Worm (Caenorhabditis elegans) whole organism, late embryonic: Measurements from ENCODE around the gene sri-34.
"Not testable (repeated sequence)": the region's sequence is repeated elsewhere in the genome, so short reads cannot be mapped to it uniquely, and the experiment has no call there.

Source experiments
- ahr-1 ChIP-seq: sonication (generic microtip); optimal IDR thresholded peaks from 2 replicates; lab custom pipeline; 2016; ENCODE audit warnings: missing genetic modification characterization, missing compliant biosample characterization
- ama-1 ChIP-seq: fragments of 150-350 bp; optimal IDR thresholded peaks from 2 replicates; lab custom pipeline; 2014
- ceh-14 ChIP-seq: sonication (generic microtip); optimal IDR thresholded peaks from 2 replicates; lab custom pipeline; 2016; ENCODE audit warnings: missing genotype, missing genetic modification characterization, missing compliant biosample characterization
- ceh-18 ChIP-seq: sonication (generic microtip); optimal IDR thresholded peaks from 2 replicates; lab custom pipeline; 2016; ENCODE audit warnings: missing genetic modification characterization, missing compliant biosample characterization
- ceh-19 ChIP-seq: fragments of 200-800 bp; sonication (Bioruptor generic); optimal IDR thresholded peaks from 2 replicates; lab custom pipeline; 2018; ENCODE audit warnings: mild to moderate bottlenecking, missing genetic modification characterization, missing compliant biosample characterization
- ceh-2 ChIP-seq: sonication (generic microtip); optimal IDR thresholded peaks from 2 replicates; lab custom pipeline; 2016; ENCODE audit warnings: missing genotype, missing genetic modification characterization, missing compliant biosample characterization
- ceh-24 ChIP-seq: sonication (generic microtip); optimal IDR thresholded peaks from 2 replicates; lab custom pipeline; 2016; ENCODE audit warnings: mild to moderate bottlenecking, missing genetic modification characterization, missing compliant biosample characterization
- ceh-30 ChIP-seq: fragments of 150-350 bp; optimal IDR thresholded peaks from 2 replicates; lab custom pipeline; 2014; ENCODE audit warnings: missing biosample characterization, missing genetic modification characterization
- ceh-48 ChIP-seq: sonication (generic microtip); optimal IDR thresholded peaks from 2 replicates; lab custom pipeline; 2016; ENCODE audit warnings: missing genetic modification characterization, inconsistent platforms, missing compliant biosample characterization
- ceh-9 ChIP-seq: sonication (generic microtip); optimal IDR thresholded peaks from 2 replicates; lab custom pipeline; 2016; ENCODE audit warnings: mild to moderate bottlenecking, missing genetic modification characterization, inconsistent platforms, missing compliant biosample characterization
- che-1 ChIP-seq: sonication (generic microtip); optimal IDR thresholded peaks from 2 replicates; lab custom pipeline; 2016; ENCODE audit warnings: mild to moderate bottlenecking, missing genetic modification characterization, missing compliant biosample characterization
- dmd-4 ChIP-seq: sonication (generic microtip); optimal IDR thresholded peaks from 2 replicates; lab custom pipeline; 2016; ENCODE audit warnings: borderline replicate concordance, missing genetic modification characterization, missing compliant biosample characterization
- dve-1 ChIP-seq: sonication (generic microtip); optimal IDR thresholded peaks from 2 replicates; lab custom pipeline; 2017; ENCODE audit warnings: antibody characterized with exemption, mild to moderate bottlenecking, missing genetic modification characterization, missing compliant biosample characterization
- elt-2 ChIP-seq: sonication (generic microtip); optimal IDR thresholded peaks from 2 replicates; lab custom pipeline; 2016; ENCODE audit warnings: missing genetic modification reagents, missing genetic modification characterization, missing compliant biosample characterization
- ets-4 ChIP-seq: sonication (generic microtip); optimal IDR thresholded peaks from 2 replicates; lab custom pipeline; 2016; ENCODE audit warnings: missing genetic modification characterization, missing compliant biosample characterization
- fax-1 ChIP-seq: sonication (generic microtip); optimal IDR thresholded peaks from 2 replicates; lab custom pipeline; 2016; ENCODE audit warnings: missing genotype, missing genetic modification characterization, missing compliant biosample characterization
- fkh-10 ChIP-seq: fragments of 150-350 bp; optimal IDR thresholded peaks from 2 replicates; lab custom pipeline; 2014; ENCODE audit warnings: missing biosample characterization, missing genetic modification reagents, missing genetic modification characterization
- fkh-6 ChIP-seq: sonication (generic microtip); optimal IDR thresholded peaks from 2 replicates; lab custom pipeline; 2016; ENCODE audit warnings: missing genetic modification characterization, missing compliant biosample characterization
- hlh-13 ChIP-seq: fragments of 200-800 bp; sonication (Bioruptor generic); optimal IDR thresholded peaks from 2 replicates; lab custom pipeline; 2018; ENCODE audit warnings: mild to moderate bottlenecking, missing genetic modification characterization, missing compliant biosample characterization
- hlh-8 ChIP-seq: sonication (generic microtip); optimal IDR thresholded peaks from 2 replicates; lab custom pipeline; 2016; ENCODE audit warnings: missing genotype, missing genetic modification characterization, missing compliant biosample characterization
- lim-6 ChIP-seq: sonication (generic microtip); optimal IDR thresholded peaks from 2 replicates; lab custom pipeline; 2016; ENCODE audit warnings: missing genetic modification characterization, missing compliant biosample characterization
- npax-4 ChIP-seq: sonication (generic microtip); optimal IDR thresholded peaks from 2 replicates; lab custom pipeline; 2016; ENCODE audit warnings: missing genetic modification characterization, missing compliant biosample characterization
- odd-2 ChIP-seq: sonication (generic microtip); optimal IDR thresholded peaks from 2 replicates; lab custom pipeline; 2017; ENCODE audit warnings: antibody characterized with exemption, mild to moderate bottlenecking, missing genetic modification characterization, missing compliant biosample characterization
- pat-9 ChIP-seq: fragments of 200-800 bp; sonication (Bioruptor generic); optimal IDR thresholded peaks from 2 replicates; lab custom pipeline; 2018; ENCODE audit warnings: mild to moderate bottlenecking, missing genetic modification characterization, moderate library complexity, missing compliant biosample characterization
- pha-2 ChIP-seq: sonication (generic microtip); optimal IDR thresholded peaks from 2 replicates; lab custom pipeline; 2017; ENCODE audit warnings: mild to moderate bottlenecking, missing genetic modification characterization, missing compliant biosample characterization
- pqm-1 ChIP-seq: sonication (generic microtip); optimal IDR thresholded peaks from 2 replicates; lab custom pipeline; 2016; ENCODE audit warnings: missing genetic modification characterization, missing compliant biosample characterization
- pros-1 ChIP-seq: fragments of 150-350 bp; optimal IDR thresholded peaks from 2 replicates; lab custom pipeline; 2014; ENCODE audit warnings: missing biosample characterization, missing genetic modification reagents, missing genetic modification characterization
- ref-2 ChIP-seq: sonication (generic microtip); optimal IDR thresholded peaks from 2 replicates; lab custom pipeline; 2016; ENCODE audit warnings: missing genetic modification characterization, missing compliant biosample characterization
- sdc-2 ChIP-seq: sonication (generic microtip); optimal IDR thresholded peaks from 2 replicates; lab custom pipeline; 2016; ENCODE audit warnings: missing genotype, missing genetic modification characterization, missing compliant biosample characterization
- sox-2 ChIP-seq: fragments of 200-800 bp; sonication (Bioruptor generic); IDR thresholded peaks from 2 replicates; pipeline ENCODE4 v1.3.6; 2022; ENCODE audit warnings: missing genetic modification reagents, missing genetic modification characterization, missing compliant biosample characterization
- syd-9 ChIP-seq: sonication (generic microtip); optimal IDR thresholded peaks from 2 replicates; lab custom pipeline; 2016; ENCODE audit warnings: mild to moderate bottlenecking, missing genetic modification characterization, moderate library complexity, missing compliant biosample characterization
- tbx-7 ChIP-seq: sonication (generic microtip); optimal IDR thresholded peaks from 2 replicates; lab custom pipeline; 2016; ENCODE audit warnings: missing genotype, missing genetic modification characterization, missing compliant biosample characterization
- ttx-3 ChIP-seq: sonication (generic microtip); optimal IDR thresholded peaks from 2 replicates; lab custom pipeline; 2016; ENCODE audit warnings: missing genetic modification reagents, missing genetic modification characterization, missing compliant biosample characterization
- unc-3 ChIP-seq, 2 experiments: fragments of 200-800 bp in 1 of 2; sonication (Bioruptor generic) in 1 of 2; sonication (generic microtip) in 1 of 2; conservative IDR thresholded peaks in 1 of 2; optimal IDR thresholded peaks in 1 of 2; 2 replicates each; pipeline versions ENCODE4 v1.3.6 to Lab custom; 2016 to 2022; ENCODE audit warnings: missing compliant biosample characterization in 2 of 2, missing genetic modification characterization in 2 of 2, missing genetic modification reagents in 1 of 2
- unc-42 ChIP-seq: sonication (generic microtip); optimal IDR thresholded peaks from 2 replicates; lab custom pipeline; 2016; ENCODE audit warnings: missing genotype, missing genetic modification characterization, missing compliant biosample characterization
- ztf-16 ChIP-seq: sonication (generic microtip); optimal IDR thresholded peaks from 2 replicates; lab custom pipeline; 2017; ENCODE audit warnings: missing genetic modification characterization, missing compliant biosample characterization

sri-34 gene

DNA sequence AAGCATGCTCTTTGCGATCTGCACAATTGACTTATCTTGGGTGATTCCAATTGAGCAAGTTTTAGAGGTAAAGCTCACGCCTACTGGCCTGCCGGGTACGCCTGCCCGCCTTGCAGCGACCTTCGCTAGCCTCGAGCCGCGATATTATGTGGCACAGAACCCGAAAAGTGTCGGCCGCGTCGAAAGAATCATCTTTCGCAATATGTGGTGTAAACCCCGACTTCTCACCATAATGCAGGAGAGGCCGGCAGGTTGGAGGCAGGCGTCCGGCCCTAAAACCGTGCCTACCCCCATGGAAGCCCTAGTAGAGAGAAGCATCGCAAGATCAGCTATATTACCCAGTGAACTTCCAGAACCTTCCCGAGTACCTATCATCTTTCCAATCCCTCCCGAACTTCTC is 27.0 kb upstream of the sri-34 start:
- TF ChIP-seq ttx-3 (no peak), sox-2 (GFP tag; lab: Robert Waterston, UW) (no peak), syd-9 (tag; lab: Kevin White, UChicago) (no peak), ceh-19 (no peak), hlh-13 (GFP tag; lab: Kevin White, UChicago) (no peak), fkh-10 (GFP tag; lab: Kevin White, UChicago) (no peak), dve-1 (tag; lab: Kevin White, UChicago) (no peak), unc-42 (tag; lab: Kevin White, UChicago) (no peak), ahr-1 (no peak), fax-1 (tag; lab: Kevin White, UChicago) (no peak), dmd-4 (tag; lab: Kevin White, UChicago) (no peak), ceh-9 (tag; lab: Kevin White, UChicago) (no peak), ets-4 (tag; lab: Kevin White, UChicago) (no peak), unc-3 (GFP tag; conservative IDR thresholded peaks at IDR 0.05; lab: Robert Waterston, UW) (no peak), unc-3 (tag; optimal IDR thresholded peaks at IDR 0.05; lab: Kevin White, UChicago) (no peak), elt-2 (no peak), che-1 (tag; lab: Kevin White, UChicago) (no peak), ceh-18 (tag; lab: Kevin White, UChicago) (no peak)

DNA sequence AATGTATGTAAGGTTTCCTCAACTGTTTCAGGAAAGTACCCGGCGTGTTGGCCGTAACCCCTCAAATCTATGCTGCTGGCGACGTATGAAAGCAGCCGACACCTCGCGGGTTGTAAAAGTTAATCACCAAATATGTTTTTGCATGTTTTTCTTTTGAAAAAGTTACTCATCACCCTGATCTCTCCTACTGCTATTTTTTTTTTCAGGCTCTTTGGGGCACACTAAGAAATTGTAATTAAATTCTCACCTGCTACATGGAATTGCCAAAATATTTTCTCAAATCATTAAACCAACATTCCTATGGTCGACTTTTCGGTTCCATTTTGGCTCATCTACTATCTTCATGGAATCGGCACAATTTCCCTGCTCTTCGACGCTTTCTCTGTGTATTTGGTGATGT is 26.0 kb upstream of the sri-34 start, which contains the start of gene sri-78:
sri-78 (plus strand) TSS at position 301 of the 400 bp plus-strand sequence.
- not testable (repeated sequence) for TF ChIP-seq fkh-6; ceh-14; ztf-16 (tag; lab: Kevin White, UChicago)

DNA sequence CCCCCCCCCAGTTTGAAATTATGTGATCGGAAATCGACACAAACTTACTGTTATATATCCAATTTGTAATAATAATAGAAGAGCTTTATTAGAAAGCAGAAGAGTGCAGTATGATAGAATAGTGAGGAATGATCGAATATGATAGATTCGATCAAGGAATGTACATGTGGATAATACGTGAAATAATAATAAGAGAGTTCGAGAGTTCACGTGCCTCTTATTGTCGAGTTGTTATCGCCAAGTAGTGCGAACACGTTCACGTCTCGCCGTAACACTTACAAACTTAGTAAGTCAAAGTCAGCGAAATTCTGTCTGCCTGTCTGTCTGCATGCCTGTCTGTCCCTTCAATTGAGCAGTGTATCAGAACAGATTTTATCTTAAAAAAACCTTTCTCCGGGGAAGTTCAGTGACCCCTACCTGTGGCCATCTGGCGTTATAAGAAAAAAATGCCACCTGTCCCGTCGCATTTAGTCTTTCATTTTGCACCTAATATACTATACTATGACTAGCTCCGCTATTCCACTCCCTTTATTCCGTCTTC is 24.5 kb upstream of the sri-34 start, which contains the start of the genes Y27F2A.6 and Y27F2A.8:
Y27F2A.6 (minus strand) TSS at position 101 of the 541 bp plus-strand sequence.
Y27F2A.8 (plus strand) TSS at position 491 of the 541 bp plus-strand sequence.
- not testable (repeated sequence) for TF ChIP-seq ama-1 (lab: Kevin White, UChicago); dve-1 (tag; lab: Kevin White, UChicago); fkh-6

DNA sequence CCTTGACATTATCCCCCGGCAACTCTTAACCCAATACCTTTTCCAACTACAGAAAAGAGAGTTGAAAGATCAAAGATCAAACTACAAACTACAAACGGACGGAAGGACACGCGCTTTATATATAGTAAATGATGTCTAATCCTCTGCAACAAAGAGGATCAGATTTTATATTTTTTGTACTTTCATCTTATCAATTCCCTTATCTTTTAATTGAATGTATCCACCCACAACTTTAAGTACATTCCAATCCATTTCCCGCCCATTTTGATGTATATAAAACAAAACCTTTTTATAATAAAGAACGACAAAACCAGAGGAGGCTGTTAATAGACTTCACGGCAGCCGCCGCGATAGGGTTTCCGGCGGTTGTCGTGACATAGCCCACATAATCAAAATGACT is 18.8 kb upstream of the sri-34 start, which contains the start of gene sri-40:
sri-40 (plus strand) TSS at position 301 of the 400 bp plus-strand sequence.
- not testable (repeated sequence) for TF ChIP-seq ceh-30; dve-1 (tag; lab: Kevin White, UChicago); fkh-10 (GFP tag; lab: Kevin White, UChicago)

DNA sequence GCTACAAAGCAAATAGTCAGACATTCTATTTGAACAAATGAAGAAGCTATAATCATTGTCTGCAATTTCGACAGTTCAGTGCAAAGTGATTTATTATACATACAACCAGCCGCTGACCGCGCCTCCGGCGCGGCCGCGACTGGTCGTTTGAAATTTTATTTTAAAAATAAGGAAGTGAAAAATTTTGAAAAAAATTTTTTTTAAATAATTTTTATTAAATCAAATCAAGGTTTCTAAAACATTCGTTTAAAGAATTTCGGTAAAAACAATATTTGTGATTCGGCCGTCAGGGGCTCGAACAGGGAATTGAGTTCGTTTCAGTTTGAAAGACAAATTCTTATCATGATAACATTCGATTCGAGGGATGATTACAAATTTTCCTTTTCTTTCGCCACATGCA is 13.3 kb upstream of the sri-34 start, which contains the start of gene Y27F2A.10:
Y27F2A.10 (minus strand) TSS at position 101 of the 400 bp plus-strand sequence.
- TF ChIP-seq lim-6 (tag; lab: Kevin White, UChicago) = no peak
- TF ChIP-seq ceh-30 = no peak
- TF ChIP-seq pat-9 (tag; lab: Kevin White, UChicago) = no peak
- no peak for TF ChIP-seq hlh-13 (GFP tag; lab: Kevin White, UChicago)
- no peak for TF ChIP-seq fkh-6
- TF ChIP-seq hlh-8 = no peak
- TF ChIP-seq ceh-19 = no peak
- TF ChIP-seq ceh-24 (tag; lab: Kevin White, UChicago) = no peak

DNA sequence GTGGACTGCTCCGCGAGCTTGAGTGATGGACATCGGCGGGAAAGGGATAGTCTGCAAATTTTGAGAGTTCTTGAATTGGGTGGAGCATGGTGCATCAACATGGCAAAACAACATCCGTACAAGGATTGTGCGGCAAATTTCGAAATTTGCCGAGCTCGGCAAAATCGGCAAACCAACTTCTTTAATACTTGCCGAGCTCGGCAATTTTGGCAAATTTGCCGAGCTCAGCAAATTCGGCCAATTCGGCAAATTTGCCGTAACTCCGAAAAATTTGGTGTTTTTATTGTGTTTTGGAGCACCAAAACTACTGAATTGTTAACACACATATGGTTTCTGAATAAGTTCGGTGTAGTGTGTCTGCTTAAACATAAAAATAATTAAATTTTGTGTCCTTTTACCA is 11.2 kb upstream of the sri-34 start, which contains the start of gene fbxc-55:
fbxc-55 (minus strand) TSS at position 101 of the 400 bp plus-strand sequence.
- TF ChIP-seq sdc-2 (tag; lab: Kevin White, UChicago) = no peak
- TF ChIP-seq tbx-7 (tag; lab: Kevin White, UChicago) = no peak
- TF ChIP-seq, all 69 proteins: peak for 0

DNA sequence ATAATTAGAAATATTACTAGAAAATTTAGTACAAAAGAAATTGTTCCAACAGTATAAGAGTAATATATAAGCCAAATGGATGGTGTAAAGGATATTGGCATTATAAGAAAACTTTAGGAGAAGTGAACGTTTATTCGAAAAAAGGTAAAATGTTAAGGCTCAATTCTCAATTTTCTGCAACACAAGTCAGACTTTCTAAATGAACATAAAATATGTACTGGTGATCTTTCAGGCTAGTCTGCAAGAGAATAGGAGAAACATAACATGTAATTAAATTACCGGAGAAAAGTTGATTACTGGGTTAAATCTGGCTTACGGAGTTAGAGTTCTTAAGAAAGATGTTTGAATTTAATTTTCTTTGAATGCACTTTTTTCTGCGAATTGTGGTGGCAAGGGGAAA is 2.1 kb downstream of the sri-34 start, which contains the start of gene sri-33:
sri-33 (minus strand) TSS at position 101 of the 400 bp plus-strand sequence.
- TF ChIP-seq pros-1 (tag; lab: Kevin White, UChicago) (no peak), elt-2 (no peak), npax-4 (tag; lab: Kevin White, UChicago) (no peak), ceh-2 (no peak), odd-2 (tag; lab: Kevin White, UChicago) (no peak), ahr-1 (no peak), pha-2 (tag; lab: Kevin White, UChicago) (no peak), pqm-1 (tag; lab: Kevin White, UChicago) (no peak), ceh-30 (no peak), ref-2 (no peak), ceh-48 (tag; lab: Kevin White, UChicago) (no peak)
